Fruit fly (Drosophila melanogaster): Measurements from ENCODE around the gene Aven.

The Aven gene

dm6 chrX:12595610-12596336 is 33.7 kb downstream of the Aven start, which contains the start of the genes CG1824 and Sec16 (continued):
- no peak for TF ChIP-seq CG5953 (GFP tag; IDR thresholded peaks at IDR 0.05)
- no peak for TF ChIP-seq Ada2b (GFP tag; IDR thresholded peaks at IDR 0.05)
- TF ChIP-seq Deaf1 (tag; optimal IDR thresholded peaks at IDR 0.05), result no peak
- peak; percentile 36 for TF ChIP-seq tin (GFP tag; optimal IDR thresholded peaks at IDR 0.05)
- no peak for TF ChIP-seq onecut (GFP tag; IDR thresholded peaks at IDR 0.05)
- TF ChIP-seq Elba2 (GFP tag; optimal IDR thresholded peaks at IDR 0.05), result no peak
- TF ChIP-seq CG2875 (GFP tag; optimal IDR thresholded peaks at IDR 0.05), result no peak
- no peak for TF ChIP-seq CG9876 (GFP tag; optimal IDR thresholded peaks at IDR 0.05)
- peak; percentile 60 for TF ChIP-seq cg (GFP tag; optimal IDR thresholded peaks at IDR 0.05)
- no peak for TF ChIP-seq grn (GFP tag; optimal IDR thresholded peaks at IDR 0.05)
- TF ChIP-seq Xrp1 (GFP tag; IDR thresholded peaks at IDR 0.05), result peak; percentile 11; the same call in 1 of the 2 replicates
- no peak for TF ChIP-seq klu (GFP tag; IDR thresholded peaks at IDR 0.05)
- no peak for TF ChIP-seq rib (GFP tag; IDR thresholded peaks at IDR 0.05)
- TF ChIP-seq CG15514 (GFP tag; optimal IDR thresholded peaks at IDR 0.05), result peak; percentile 28
- no peak for TF ChIP-seq hbn (GFP tag; IDR thresholded peaks at IDR 0.05; ENCODE audit: partially characterized antibody)
- TF ChIP-seq CG10267 (tag; optimal IDR thresholded peaks at IDR 0.05), result peak; percentile 52
- TF ChIP-seq Camta (GFP tag; optimal IDR thresholded peaks at IDR 0.05), result no peak
- TF ChIP-seq Dek (tag; optimal IDR thresholded peaks at IDR 0.05), result peak; percentile 35
- no peak for TF ChIP-seq yki (optimal IDR thresholded peaks at IDR 0.05)
- peak; percentile 63 for TF ChIP-seq Dref (GFP tag; IDR thresholded peaks at IDR 0.05)
- peak in 1 of 3 experiments; percentile 65 for TF ChIP-seq lola (GFP tag; optimal IDR thresholded peaks at IDR 0.05)
- peak; percentile 59 for TF ChIP-seq slbo (GFP tag; IDR thresholded peaks at IDR 0.05)
- no peak for TF ChIP-seq NK7.1 (GFP tag; optimal IDR thresholded peaks at IDR 0.05)
- TF ChIP-seq CG10462 (GFP tag; optimal IDR thresholded peaks at IDR 0.05), result peak; percentile 16
- TF ChIP-seq sc (optimal IDR thresholded peaks at IDR 0.05), result no peak
- TF ChIP-seq sc (GFP tag; optimal IDR thresholded peaks at IDR 0.05), result no peak
- TF ChIP-seq Opbp (GFP tag; IDR thresholded peaks at IDR 0.05; ENCODE audit: partially characterized antibody), result peak; percentile 67; the same call in 2 of the 3 replicates
- TF ChIP-seq dm (GFP tag; optimal IDR thresholded peaks at IDR 0.05), result no peak
- TF ChIP-seq crp (GFP tag; optimal IDR thresholded peaks at IDR 0.05), result peak in 1 of 2 experiments; percentile 59
- TF ChIP-seq CG18764 (GFP tag; optimal IDR thresholded peaks at IDR 0.05), result no peak
- no peak for TF ChIP-seq HLH4C (GFP tag; IDR thresholded peaks at IDR 0.05; ENCODE audit: partially characterized antibody)
- no peak for TF ChIP-seq ems (GFP tag; optimal IDR thresholded peaks at IDR 0.05)
- TF ChIP-seq Adf1 (GFP tag; IDR thresholded peaks at IDR 0.05), result no peak
- no peak for TF ChIP-seq Nf-YB (GFP tag; optimal IDR thresholded peaks at IDR 0.05)
- TF ChIP-seq HHEX (GFP tag; optimal IDR thresholded peaks at IDR 0.05), result no peak
- no peak for TF ChIP-seq CG8359 (GFP tag; optimal IDR thresholded peaks at IDR 0.05; ENCODE audit: borderline replicate concordance)

DNA sequence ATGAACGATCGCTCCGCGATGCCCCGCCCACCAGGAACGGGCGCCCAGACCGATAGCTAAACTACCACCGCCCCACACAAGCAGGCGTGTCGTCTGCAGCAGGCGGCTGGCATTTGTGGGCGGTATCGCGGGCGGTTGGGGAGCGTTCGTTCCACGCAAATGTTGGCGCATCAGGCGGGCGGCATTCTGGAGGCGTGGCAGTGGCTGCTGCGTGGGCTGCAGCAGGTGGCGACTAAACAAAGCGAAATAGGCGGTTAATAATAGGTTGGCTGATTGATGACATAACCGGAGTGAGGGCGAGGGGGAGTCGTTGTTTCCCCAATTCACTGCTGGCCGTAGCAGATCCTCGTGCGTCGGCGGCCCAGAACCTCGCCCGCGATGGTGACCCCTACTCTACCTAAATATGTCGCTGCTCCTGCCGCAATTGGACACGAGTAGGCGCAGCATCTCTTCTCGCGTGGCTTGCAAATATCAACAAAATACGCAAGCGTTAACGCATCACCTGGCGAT is 34.3 kb downstream of the Aven start:
- TF ChIP-seq CG15514 (GFP tag; optimal IDR thresholded peaks at IDR 0.05), result no peak
- TF ChIP-seq Antp (GFP tag; optimal IDR thresholded peaks at IDR 0.05), result no peak
- TF ChIP-seq CG11723 (GFP tag; optimal IDR thresholded peaks at IDR 0.05), result no peak
- TF ChIP-seq Pdp1 (GFP tag; optimal IDR thresholded peaks at IDR 0.05), result peak in 1 of 2 experiments; percentile 98
- TF ChIP-seq Atf3 (GFP tag; optimal IDR thresholded peaks at IDR 0.05), result no peak
- no peak for TF ChIP-seq CG9727 (GFP tag; optimal IDR thresholded peaks at IDR 0.05)
- TF ChIP-seq mirr (GFP tag; optimal IDR thresholded peaks at IDR 0.05), result no peak
- TF ChIP-seq CG18011 (GFP tag; optimal IDR thresholded peaks at IDR 0.05), result no peak
- no peak for TF ChIP-seq CG13894 (tag; optimal IDR thresholded peaks at IDR 0.05)
- TF ChIP-seq CG6765 (GFP tag; optimal IDR thresholded peaks at IDR 0.05), result no peak
- no peak for TF ChIP-seq CG7839 (tag; optimal IDR thresholded peaks at IDR 0.05)
- TF ChIP-seq crol (GFP tag; IDR thresholded peaks at IDR 0.05), result peak; percentile 88
- no peak for TF ChIP-seq Optix (GFP tag; IDR thresholded peaks at IDR 0.05)
- TF ChIP-seq chm (GFP tag; IDR thresholded peaks at IDR 0.05), result no peak
- no peak for TF ChIP-seq CG7372 (GFP tag; IDR thresholded peaks at IDR 0.05)
- no peak for TF ChIP-seq odd (GFP tag; optimal IDR thresholded peaks at IDR 0.05)
- TF ChIP-seq CG10267 (tag; optimal IDR thresholded peaks at IDR 0.05), result no peak
